Worm (Caenorhabditis elegans): ENCODE data around the gene T23F2.4.

The T23F2.4 gene

ce11 chrX:5514984-5515383 lies at the start of gene T23F2.4:
TSS of gene T23F2.4 (minus strand) at chrX:5515084.
- no peak for TF ChIP-seq gei-8 (GFP tag; optimal IDR thresholded peaks at IDR 0.05)

DNA sequence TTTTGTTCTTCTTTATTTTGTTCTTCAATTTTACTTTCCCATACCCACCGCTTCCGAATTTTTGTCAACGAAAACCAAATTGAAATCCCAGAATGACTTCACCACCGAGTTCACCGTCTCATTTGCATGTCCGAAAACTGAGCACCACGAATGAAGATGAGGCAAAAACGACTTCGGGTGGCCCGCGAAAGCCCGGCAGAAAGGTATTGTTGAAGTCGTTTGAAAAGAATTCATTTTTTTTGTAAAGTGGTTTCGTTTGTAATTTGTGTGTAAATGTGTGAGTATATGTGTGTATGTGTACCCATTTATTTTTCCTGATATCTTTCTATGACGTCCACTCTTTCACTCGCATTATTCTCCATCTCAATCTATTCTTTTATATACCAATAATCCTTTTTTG lies 43.1 kb upstream of the T23F2.4 start, which contains the start of gene C38C5.1:
Gene C38C5.1, plus strand, starts transcription at position 90 of the 400 bp plus-strand sequence.
- TF ChIP-seq nhr-237 (tag; optimal IDR thresholded peaks at IDR 0.05) (no peak), aha-1 (tag) (peak; percentile 30), unc-62 (GFP tag; optimal IDR thresholded peaks at IDR 0.05 in 1 of 2) (peak in 1 of 2 experiments; percentile 95), unc-62 (tag; optimal IDR thresholded peaks at IDR 0.05) (no peak)

DNA sequence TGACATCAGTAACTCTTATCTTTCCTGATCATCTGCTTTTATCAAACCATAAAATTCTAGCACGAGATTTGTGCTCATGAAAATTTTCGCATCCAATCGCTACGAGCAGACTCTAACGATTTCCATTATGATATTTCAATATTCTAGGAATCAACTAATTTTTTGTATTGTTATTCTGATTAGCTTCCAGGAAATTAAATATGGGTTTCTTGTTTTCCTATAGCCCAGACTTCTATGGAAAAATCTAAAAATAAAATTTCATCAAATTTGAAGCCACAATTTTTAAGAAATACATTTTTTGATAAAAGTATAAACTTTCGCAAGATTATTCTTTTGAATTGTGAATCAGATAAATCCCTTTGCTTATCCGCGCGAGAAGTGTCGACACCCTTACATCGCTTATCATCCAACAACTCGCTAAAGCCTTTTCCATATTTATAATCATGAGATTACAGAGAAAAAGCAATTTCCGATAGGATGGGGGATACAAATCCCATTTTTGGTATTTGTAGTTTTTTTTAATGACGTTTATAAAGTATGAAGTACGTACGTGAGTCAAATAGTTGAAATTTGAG lies 40.3 kb upstream of the T23F2.4 start:
- TF ChIP-seq aha-1 (tag) (peak; percentile 91), dmd-9 (GFP tag; IDR thresholded peaks at IDR 0.05) (no peak)

- no peak for TF ChIP-seq hif-1 (tag; optimal IDR thresholded peaks at IDR 0.05)
- no peak for TF ChIP-seq gei-8 (GFP tag; optimal IDR thresholded peaks at IDR 0.05)
- TF ChIP-seq aha-1 (tag): peak; percentile 19
Observed at ce11 chrX:5552652-5553051, 37.8 kb upstream of the T23F2.4 start, which contains the start of gene ifta-1. TSS of gene ifta-1 (minus strand) at chrX:5552752.

DNA sequence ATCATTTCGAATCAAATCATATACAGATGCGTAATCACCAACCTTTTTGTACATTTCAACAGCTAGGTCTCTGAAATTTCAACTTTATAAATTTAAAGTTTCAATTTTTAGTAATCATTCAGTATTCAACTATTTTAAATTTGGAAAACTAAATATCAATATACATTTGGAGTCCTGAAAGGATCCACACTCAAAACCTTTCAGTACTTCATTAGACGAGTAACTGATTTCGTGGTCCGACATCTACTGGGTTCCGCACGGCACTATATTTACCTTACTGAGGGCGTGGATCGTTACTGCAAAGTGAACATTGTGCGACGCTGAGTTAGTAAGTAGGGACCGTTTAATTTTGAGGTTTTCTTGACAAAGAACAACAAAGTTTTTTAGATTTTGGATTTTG lies 32.9 kb upstream of the T23F2.4 start:
- no peak for TF ChIP-seq unc-39 (tag; optimal IDR thresholded peaks at IDR 0.05)
- TF ChIP-seq ceh-32 (tag; optimal IDR thresholded peaks at IDR 0.05; ENCODE audit: poor library complexity): no peak
- no peak for TF ChIP-seq lir-3 (tag; optimal IDR thresholded peaks at IDR 0.05)
- no peak for TF ChIP-seq ceh-82 (tag; optimal IDR thresholded peaks at IDR 0.05)
- no peak for TF ChIP-seq dmd-9 (GFP tag; IDR thresholded peaks at IDR 0.05)
- no peak for TF ChIP-seq ZK337.2 (GFP tag; IDR thresholded peaks at IDR 0.05)
- TF ChIP-seq ama-1 (optimal IDR thresholded peaks at IDR 0.05): no peak
- TF ChIP-seq hif-1 (tag; optimal IDR thresholded peaks at IDR 0.05): no peak
- no peak for TF ChIP-seq hmg-1.1 (GFP tag; IDR thresholded peaks at IDR 0.05)
- no peak for TF ChIP-seq lin-13 (GFP tag; optimal IDR thresholded peaks at IDR 0.05)

DNA sequence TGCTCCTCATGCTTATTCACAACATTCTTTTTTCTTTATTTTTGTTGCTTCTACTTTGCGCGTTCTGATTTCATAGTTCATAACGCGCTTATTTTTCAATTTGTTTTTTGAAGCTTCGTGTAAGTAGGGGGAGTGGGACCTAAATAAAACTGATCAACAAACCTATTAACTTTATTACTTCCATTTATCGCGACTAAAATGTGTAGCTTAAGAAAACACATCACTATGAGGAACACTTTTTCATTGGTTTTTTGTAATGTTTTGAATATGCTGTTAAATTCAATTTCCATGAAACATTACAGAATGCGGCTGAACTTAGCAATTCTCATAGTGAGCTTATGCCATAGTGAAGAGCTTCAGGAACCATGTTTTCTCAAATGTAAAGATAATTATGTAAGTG lies 28.8 kb upstream of the T23F2.4 start, which contains the start of gene C54G7.1:
Gene C54G7.1, plus strand, starts transcription at position 301 of the 400 bp plus-strand sequence.
- TF ChIP-seq nhr-6 (tag; optimal IDR thresholded peaks at IDR 0.05) (no peak), nhr-41 (GFP tag; IDR thresholded peaks at IDR 0.05) (no peak), daf-8 (GFP tag; IDR thresholded peaks at IDR 0.05) (no peak), nhr-76 (tag; optimal IDR thresholded peaks at IDR 0.05) (no peak), ZK337.2 (GFP tag; IDR thresholded peaks at IDR 0.05) (no peak), sdz-12 (GFP tag; optimal IDR thresholded peaks at IDR 0.05) (no peak), tag-97 (GFP tag; IDR thresholded peaks at IDR 0.05) (no peak), unc-62 (GFP tag; optimal IDR thresholded peaks at IDR 0.05 in 1 of 2) (no peak), unc-62 (tag; optimal IDR thresholded peaks at IDR 0.05) (no peak), ZK546.5 (tag; optimal IDR thresholded peaks at IDR 0.05) (no peak), nhr-102 (tag; optimal IDR thresholded peaks at IDR 0.05) (no peak), D1046.2 (GFP tag; IDR thresholded peaks at IDR 0.05) (no peak), nhr-11 (tag; optimal IDR thresholded peaks at IDR 0.05) (no peak), snpc-4 (tag; optimal IDR thresholded peaks at IDR 0.05) (no peak), T26A8.4 (GFP tag; IDR thresholded peaks at IDR 0.05) (no peak), fkh-10 (GFP tag; optimal IDR thresholded peaks at IDR 0.05) (no peak)

- TF ChIP-seq dmd-9 (GFP tag; IDR thresholded peaks at IDR 0.05): no peak
- no peak for TF ChIP-seq hmg-1.1 (GFP tag; IDR thresholded peaks at IDR 0.05)
- no peak for TF ChIP-seq zfp-3 (GFP tag; conservative IDR thresholded peaks at IDR 0.05)
- no peak for TF ChIP-seq nhr-237 (tag; optimal IDR thresholded peaks at IDR 0.05)
- TF ChIP-seq daf-16 (GFP tag; optimal IDR thresholded peaks at IDR 0.05): no peak
- TF ChIP-seq daf-16 (tag; optimal IDR thresholded peaks at IDR 0.05): no peak
- TF ChIP-seq ceh-82 (tag; optimal IDR thresholded peaks at IDR 0.05): no peak
- no peak for TF ChIP-seq hif-1 (tag; optimal IDR thresholded peaks at IDR 0.05)
- TF ChIP-seq madf-9 (GFP tag; conservative IDR thresholded peaks at IDR 0.05): no peak
- no peak for TF ChIP-seq lin-39 (tag; optimal IDR thresholded peaks at IDR 0.05)
- TF ChIP-seq php-3 (GFP tag; IDR thresholded peaks at IDR 0.05): no peak
Observed at ce11 chrX:5538416-5538815, 23.5 kb upstream of the T23F2.4 start, which contains the start of gene lgx-1. TSS of gene lgx-1 (minus strand) at chrX:5538516.
